Fruit fly (Drosophila melanogaster) whole organism, embryonic: Measurements from ENCODE around the gene IleRS-m.
A peak's percentile ranks its signal among the peaks of the same experiment; 100 is the strongest.

ENCODE experiments used
- Ada2b ChIP-seq: fragments of 200-800 bp; sonication (Bioruptor generic); IDR thresholded peaks from 2 replicates; pipeline ENCODE4 v1.3.6; 2022; ENCODE audit warnings: missing biosample characterization, missing genetic modification characterization
- Antp ChIP-seq: fragments of 200-800 bp; sonication (Bioruptor generic); optimal IDR thresholded peaks from 3 replicates; lab custom pipeline; 2016; ENCODE audit warnings: missing biosample characterization, missing genetic modification characterization
- BEAF-32 ChIP-seq: fragments of 200-800 bp; sonication (Bioruptor generic); optimal IDR thresholded peaks from 3 replicates; lab custom pipeline; 2017; ENCODE audit warnings: missing biosample characterization, missing genetic modification characterization, mild to moderate bottlenecking, moderate library complexity, missing genetic modification reagents
- BtbVII ChIP-seq: fragments of 200-800 bp; sonication (Bioruptor generic); optimal IDR thresholded peaks from 3 replicates; lab custom pipeline; 2017; ENCODE audit warnings: missing biosample characterization, mild to moderate bottlenecking, missing genetic modification characterization
- CG10147 ChIP-seq: fragments of 200-800 bp; sonication (Bioruptor generic); optimal IDR thresholded peaks from 2 replicates; lab custom pipeline; 2019; ENCODE audit warnings: missing biosample characterization, mild to moderate bottlenecking, missing genetic modification characterization, moderate library complexity
- CG1024 ChIP-seq: fragments of 200-800 bp; sonication (Bioruptor generic); IDR thresholded peaks from 2 replicates; pipeline ENCODE4 v1.3.6; 2022; ENCODE audit warnings: missing biosample characterization, missing genetic modification characterization
- CG12391 ChIP-seq: fragments of 200-800 bp; sonication (Bioruptor generic); optimal IDR thresholded peaks from 3 replicates; lab custom pipeline; 2018; ENCODE audit warnings: missing biosample characterization, mild to moderate bottlenecking, missing genetic modification characterization, moderate library complexity
- CG12659 ChIP-seq: fragments of 200-800 bp; sonication (Bioruptor generic); optimal IDR thresholded peaks from 3 replicates; lab custom pipeline; 2017; ENCODE audit warnings: mild to moderate bottlenecking, missing biosample characterization, missing genetic modification reagents, missing genetic modification characterization
- CG13287 ChIP-seq: fragments of 200-800 bp; sonication (Bioruptor generic); IDR thresholded peaks from 2 replicates; pipeline ENCODE4 v1.3.6; 2022; ENCODE audit warnings: missing biosample characterization, missing genetic modification characterization; ENCODE audit not compliant: partially characterized antibody
- CG14710 ChIP-seq: fragments of 200-800 bp; sonication (Bioruptor generic); optimal IDR thresholded peaks from 3 replicates; lab custom pipeline; 2019; ENCODE audit warnings: missing biosample characterization, mild to moderate bottlenecking, missing genetic modification characterization, moderate library complexity
- CG15011 ChIP-seq: fragments of 200-800 bp; sonication (Bioruptor generic); optimal IDR thresholded peaks from 3 replicates; lab custom pipeline; 2018; ENCODE audit warnings: missing biosample characterization, mild to moderate bottlenecking, missing genetic modification characterization
- CG17361 ChIP-seq: fragments of 200-800 bp; sonication (Bioruptor generic); IDR thresholded peaks from 3 replicates; pipeline ENCODE4 v1.3.6; 2022; ENCODE audit warnings: missing biosample characterization, missing genetic modification characterization
- CG2116 ChIP-seq: fragments of 200-800 bp; sonication (Bioruptor generic); optimal IDR thresholded peaks from 3 replicates; lab custom pipeline; 2018; ENCODE audit warnings: missing biosample characterization, mild to moderate bottlenecking, missing genetic modification characterization
- CG3995 ChIP-seq: fragments of 200-800 bp; sonication (Bioruptor generic); optimal IDR thresholded peaks from 3 replicates; lab custom pipeline; 2016; ENCODE audit warnings: missing biosample characterization, missing genetic modification characterization
- CG4617 ChIP-seq: fragments of 200-800 bp; sonication (Bioruptor generic); optimal IDR thresholded peaks from 3 replicates; lab custom pipeline; 2016; ENCODE audit warnings: missing biosample characterization, missing genetic modification characterization, borderline replicate concordance
- CG5245 ChIP-seq: fragments of 200-800 bp; sonication (Bioruptor generic); optimal IDR thresholded peaks from 3 replicates; lab custom pipeline; 2016; ENCODE audit warnings: missing biosample characterization, missing genetic modification characterization
- CoRest ChIP-seq: fragments of 200-800 bp; sonication (Bioruptor generic); optimal IDR thresholded peaks from 3 replicates; lab custom pipeline; 2018; ENCODE audit warnings: missing biosample characterization, mild to moderate bottlenecking, missing genetic modification characterization, moderate library complexity
- D19A ChIP-seq: fragments of 200-800 bp; optimal IDR thresholded peaks from 3 replicates; lab custom pipeline; 2019; ENCODE audit warnings: missing biosample characterization, mild to moderate bottlenecking, missing genetic modification characterization, moderate library complexity
- Dp ChIP-seq: fragments of 200-800 bp; sonication (Bioruptor generic); optimal IDR thresholded peaks from 2 replicates; lab custom pipeline; 2018; ENCODE audit warnings: missing biosample characterization, mild to moderate bottlenecking, missing genetic modification characterization, moderate library complexity
- E2f2 ChIP-seq: fragments of 200-800 bp; sonication (Bioruptor generic); IDR thresholded peaks from 2 replicates; pipeline ENCODE4 v1.3.6; 2022; ENCODE audit warnings: missing biosample characterization, missing genetic modification characterization
- Fer2 ChIP-seq: fragments of 200-800 bp; sonication (Bioruptor generic); optimal IDR thresholded peaks from 2 replicates; lab custom pipeline; 2018; ENCODE audit warnings: missing biosample characterization, mild to moderate bottlenecking, missing genetic modification characterization, moderate library complexity
- H15 ChIP-seq: fragments of 200-800 bp; sonication (Bioruptor generic); IDR thresholded peaks from 3 replicates; pipeline ENCODE4 v1.3.6; 2022; ENCODE audit warnings: missing biosample characterization, missing genetic modification characterization
- Hey ChIP-seq: fragments of 200-800 bp; sonication (Bioruptor generic); optimal IDR thresholded peaks from 3 replicates; lab custom pipeline; 2018; ENCODE audit warnings: missing biosample characterization, mild to moderate bottlenecking, missing genetic modification characterization
- Hr3 ChIP-seq: fragments of 200-800 bp; sonication (Bioruptor generic); optimal IDR thresholded peaks from 3 replicates; lab custom pipeline; 2016; ENCODE audit warnings: missing biosample characterization, missing genetic modification characterization
- MBD-R2 ChIP-seq: fragments of 200-800 bp; sonication (Bioruptor generic); IDR thresholded peaks from 2 replicates; pipeline ENCODE4 v1.3.6; 2022; ENCODE audit warnings: missing biosample characterization, missing genetic modification characterization
- MESR4 ChIP-seq: fragments of 200-800 bp; sonication (Bioruptor generic); optimal IDR thresholded peaks from 2 replicates; lab custom pipeline; 2018; ENCODE audit warnings: missing biosample characterization, mild to moderate bottlenecking, missing genetic modification characterization, moderate library complexity
- Med ChIP-seq: fragments of 200-800 bp; sonication (Bioruptor generic); peaks from one replicate; lab custom pipeline; 2016; ENCODE audit warnings: missing biosample characterization, missing genetic modification characterization, mild to moderate bottlenecking, inconsistent platforms, moderate library complexity
- Scr ChIP-seq: fragments of 200-800 bp; sonication (Bioruptor generic); IDR thresholded peaks from 2 replicates; pipeline ENCODE4 v1.3.6; 2022; ENCODE audit warnings: missing biosample characterization, missing genetic modification characterization; ENCODE audit not compliant: partially characterized antibody
- Side ChIP-seq: fragments of 200-800 bp; sonication (Bioruptor generic); optimal IDR thresholded peaks from 2 replicates; lab custom pipeline; 2016; ENCODE audit warnings: missing biosample characterization, missing genetic modification characterization
- Sry-β ChIP-seq: fragments of 200-800 bp; sonication (Bioruptor generic); optimal IDR thresholded peaks from 2 replicates; lab custom pipeline; 2018; ENCODE audit warnings: missing biosample characterization, mild to moderate bottlenecking, missing genetic modification characterization, moderate library complexity
- YL-1 ChIP-seq: fragments of 200-800 bp; sonication (Bioruptor generic); optimal IDR thresholded peaks from 3 replicates; lab custom pipeline; 2017; ENCODE audit warnings: missing biosample characterization, mild to moderate bottlenecking, missing genetic modification characterization
- ac ChIP-seq: fragments of 200-800 bp; sonication (Bioruptor generic); optimal IDR thresholded peaks from 3 replicates; lab custom pipeline; 2017; ENCODE audit warnings: missing biosample characterization, mild to moderate bottlenecking, missing genetic modification characterization
- ash1 ChIP-seq: fragments of 200-800 bp; sonication (Bioruptor generic); optimal IDR thresholded peaks from 2 replicates; lab custom pipeline; 2018; ENCODE audit warnings: missing biosample characterization, mild to moderate bottlenecking, missing genetic modification characterization
- cato ChIP-seq: fragments of 200-800 bp; sonication (Bioruptor generic); optimal IDR thresholded peaks from 2 replicates; lab custom pipeline; 2016; ENCODE audit warnings: missing biosample characterization, missing genetic modification characterization, borderline replicate concordance
- eve ChIP-seq, 2 experiments: fragments of >200 bp; optimal IDR thresholded peaks; 2 replicates each; lab custom pipeline; 2017; ENCODE audit warnings: missing biosample characterization in 2 of 2, missing genetic modification characterization in 2 of 2
- gfzf ChIP-seq: fragments of 200-800 bp; sonication (Bioruptor generic); optimal IDR thresholded peaks from 2 replicates; lab custom pipeline; 2016; ENCODE audit warnings: missing biosample characterization, mild to moderate bottlenecking, missing genetic modification characterization, moderate library complexity
- grn ChIP-seq: fragments of 200-800 bp; sonication (Bioruptor generic); optimal IDR thresholded peaks from 3 replicates; lab custom pipeline; 2017; ENCODE audit warnings: missing biosample characterization, missing genetic modification characterization
- gro ChIP-seq: fragments of 200-800 bp; sonication (Bioruptor generic); optimal IDR thresholded peaks from 2 replicates; lab custom pipeline; 2016; ENCODE audit warnings: missing biosample characterization, missing genetic modification characterization
- lov ChIP-seq, 2 experiments: fragments of 200-800 bp in 1 of 2; fragments of >200 bp in 1 of 2; sonication (Bioruptor generic) in 1 of 2; IDR thresholded peaks in 1 of 2; optimal IDR thresholded peaks in 1 of 2; 2 replicates in 1 of 2; 3 replicates in 1 of 2; pipeline versions ENCODE4 v1.3.6 to Lab custom; 2017 to 2022; ENCODE audit warnings: missing biosample characterization in 1 of 2, missing genetic modification characterization in 1 of 2
- nerfin-1 ChIP-seq: fragments of 200-800 bp; sonication (Bioruptor generic); optimal IDR thresholded peaks from 3 replicates; lab custom pipeline; 2019; ENCODE audit warnings: missing biosample characterization, mild to moderate bottlenecking, missing genetic modification characterization, moderate library complexity
- pfk ChIP-seq: fragments of 200-800 bp; sonication (Bioruptor generic); optimal IDR thresholded peaks from 2 replicates; lab custom pipeline; 2018; ENCODE audit warnings: missing biosample characterization, mild to moderate bottlenecking, missing genetic modification characterization, moderate library complexity
- pzg ChIP-seq: fragments of 200-800 bp; sonication (Bioruptor generic); optimal IDR thresholded peaks from 3 replicates; lab custom pipeline; 2018; ENCODE audit warnings: missing biosample characterization, mild to moderate bottlenecking, missing genetic modification characterization, moderate library complexity
- slbo ChIP-seq: fragments of 200-800 bp; sonication (Bioruptor generic); IDR thresholded peaks from 2 replicates; pipeline ENCODE4 v1.3.6; 2022; ENCODE audit warnings: missing biosample characterization, missing genetic modification characterization
- stwl ChIP-seq: fragments of 200-800 bp; sonication (Bioruptor generic); optimal IDR thresholded peaks from 3 replicates; lab custom pipeline; 2018; ENCODE audit warnings: missing biosample characterization, mild to moderate bottlenecking, missing genetic modification characterization, moderate library complexity
- trem ChIP-seq: fragments of 200-800 bp; optimal IDR thresholded peaks from 3 replicates; lab custom pipeline; 2019; ENCODE audit warnings: missing biosample characterization, mild to moderate bottlenecking, missing genetic modification characterization, moderate library complexity
- tx ChIP-seq: fragments of 200-800 bp; sonication (Bioruptor generic); optimal IDR thresholded peaks from 2 replicates; lab custom pipeline; 2016; ENCODE audit warnings: missing biosample characterization, missing genetic modification characterization
- vfl ChIP-seq: fragments of 200-800 bp; sonication (Bioruptor generic); optimal IDR thresholded peaks from 2 replicates; lab custom pipeline; 2016; ENCODE audit warnings: missing biosample characterization, missing genetic modification characterization

The IleRS-m gene

dm6 chr3L:16113607-16114337, 13.7 kb downstream of the IleRS-m start (continued):
- TF ChIP-seq lov (optimal IDR thresholded peaks at IDR 0.05; lab: Kevin White, UChicago) (no peak), lov (GFP tag; IDR thresholded peaks at IDR 0.05; lab: Robert Waterston, UW) (0 out of 3 replicates have a peak, but pooled peaks have one; percentile 53)

- no peak for TF ChIP-seq Scr (GFP tag; lab: Robert Waterston, UW)
- TF ChIP-seq CG15011 (GFP tag; lab: Kevin White, UChicago): no peak
- peak; percentile 41 for TF ChIP-seq CG14710 (tag; lab: Kevin White, UChicago)
- no peak for TF ChIP-seq Antp (GFP tag; lab: Kevin White, UChicago)
- TF ChIP-seq Side: no peak
- peak; percentile 95 for TF ChIP-seq E2f2 (GFP tag; lab: Robert Waterston, UW)
- TF ChIP-seq CG5245 (GFP tag; lab: Kevin White, UChicago): no peak
- TF ChIP-seq CG12659 (GFP tag; lab: Kevin White, UChicago): peak; percentile 16
- peak; percentile 30 for TF ChIP-seq BEAF-32 (GFP tag; lab: Kevin White, UChicago)
- peak; percentile 97 for TF ChIP-seq Dp
- TF ChIP-seq vfl (GFP tag; lab: Kevin White, UChicago): no peak
- no peak for TF ChIP-seq CG17361
- TF ChIP-seq Fer2 (tag; lab: Kevin White, UChicago): no peak
- peak; percentile 17; the same call in 1 of the 2 replicates for TF ChIP-seq CG13287
- no peak for TF ChIP-seq slbo
- no peak for TF ChIP-seq CG3995 (GFP tag; lab: Kevin White, UChicago)
- TF ChIP-seq tx (GFP tag; lab: Kevin White, UChicago): no peak
- TF ChIP-seq CG12391 (tag; lab: Kevin White, UChicago): peak; percentile 12
- TF ChIP-seq ac (GFP tag; lab: Kevin White, UChicago): no peak
- TF ChIP-seq trem (tag; lab: Kevin White, UChicago): peak; percentile 32
- no peak for TF ChIP-seq CoRest (tag; lab: Kevin White, UChicago)
- TF ChIP-seq stwl (tag; lab: Kevin White, UChicago): peak; percentile 88
- TF ChIP-seq CG1024 (GFP tag; lab: Robert Waterston, UW): no peak
- TF ChIP-seq Sry-β (GFP tag; lab: Kevin White, UChicago): no peak
- no peak for TF ChIP-seq CG10147 (GFP tag; lab: Kevin White, UChicago)
- no peak for TF ChIP-seq pfk (GFP tag; lab: Kevin White, UChicago)
- TF ChIP-seq D19A (tag; lab: Kevin White, UChicago): peak; percentile 43
- peak; percentile 42 for TF ChIP-seq CG4617
- TF ChIP-seq H15: no peak
- TF ChIP-seq gro: peak; percentile 12
- TF ChIP-seq eve (GFP tag; optimal IDR thresholded peaks at IDR 0.05; lab: Kevin White, UChicago): no peak
- no peak for TF ChIP-seq nerfin-1 (tag; lab: Kevin White, UChicago)
- no peak for TF ChIP-seq ash1 (GFP tag; lab: Kevin White, UChicago)
- TF ChIP-seq Med (GFP tag; lab: Kevin White, UChicago): peak; percentile 40
- TF ChIP-seq Hr3 (GFP tag; lab: Kevin White, UChicago): no peak
- peak; percentile 25 for TF ChIP-seq CG2116 (GFP tag; lab: Kevin White, UChicago)
- TF ChIP-seq YL-1 (GFP tag; lab: Kevin White, UChicago): peak; percentile 78
- peak; percentile 81 for TF ChIP-seq gfzf (GFP tag; lab: Kevin White, UChicago)
- TF ChIP-seq Ada2b (GFP tag; lab: Robert Waterston, UW): no peak
- TF ChIP-seq grn: no peak
- no peak for TF ChIP-seq cato
- no peak for TF ChIP-seq BtbVII (GFP tag; lab: Kevin White, UChicago)
- TF ChIP-seq MESR4 (GFP tag; lab: Kevin White, UChicago): peak; percentile 54
- no peak for TF ChIP-seq Hey
- peak; percentile 73 for TF ChIP-seq pzg
- peak; percentile 68 for TF ChIP-seq MBD-R2
These were observed 21.7 kb downstream of the IleRS-m start, which contains the start of gene Strump for dm6 chr3L:16121791-16122190. Strump (plus strand) TSS chr3L:16122002.
